Fruit fly (Drosophila melanogaster): ENCODE data around the gene SA1.

- peak; percentile 5; the same call in 1 of the 2 replicates for TF ChIP-seq Ets98B (GFP tag; IDR thresholded peaks at IDR 0.05)
- TF ChIP-seq CG9948 (tag; optimal IDR thresholded peaks at IDR 0.05) = no peak
- TF ChIP-seq CG13204 (GFP tag; optimal IDR thresholded peaks at IDR 0.05) = no peak
- no peak for TF ChIP-seq Pif1A (GFP tag; optimal IDR thresholded peaks at IDR 0.05)
- no peak; the same call in 1 of the 2 replicates for TF ChIP-seq CG12605 (GFP tag; IDR thresholded peaks at IDR 0.05)
- no peak for TF ChIP-seq D1 (tag; optimal IDR thresholded peaks at IDR 0.05)
- no peak for TF ChIP-seq Pif1B (GFP tag; optimal IDR thresholded peaks at IDR 0.05)
- TF ChIP-seq Snoo (tag; optimal IDR thresholded peaks at IDR 0.05) = no peak
- no peak for TF ChIP-seq EcR (GFP tag; optimal IDR thresholded peaks at IDR 0.05)
- peak; percentile 6 for TF ChIP-seq CG15710 (tag; optimal IDR thresholded peaks at IDR 0.05)
- TF ChIP-seq CG34367 (tag; optimal IDR thresholded peaks at IDR 0.05) = no peak
- TF ChIP-seq CG32121 (GFP tag; IDR thresholded peaks at IDR 0.05) = no peak
- TF ChIP-seq CG17806 (tag; optimal IDR thresholded peaks at IDR 0.05) = no peak
These were observed 17.3 kb downstream of the SA1 start, which contains the start of gene Sumo for dm6 chr2L:6967422-6968012.
